Fruit fly (Drosophila melanogaster): ENCODE results near the gene CG33252.

- no peak for TF ChIP-seq Snoo (tag; optimal IDR thresholded peaks at IDR 0.05)
- TF ChIP-seq CG12605 (GFP tag; IDR thresholded peaks at IDR 0.05) = no peak
- TF ChIP-seq EcR (GFP tag; optimal IDR thresholded peaks at IDR 0.05) = no peak
- no peak for TF ChIP-seq D1 (tag; optimal IDR thresholded peaks at IDR 0.05)
- TF ChIP-seq Pif1A (GFP tag; optimal IDR thresholded peaks at IDR 0.05) = no peak
- no peak for TF ChIP-seq gl (tag; optimal IDR thresholded peaks at IDR 0.05)
- no peak for TF ChIP-seq CG32121 (GFP tag; IDR thresholded peaks at IDR 0.05)
- TF ChIP-seq CG8301 (tag; optimal IDR thresholded peaks at IDR 0.05) = no peak
Measured at dm6 chrX:16920682-16921286, 23.8 kb upstream of the CG33252 start.

All from whole organism, pupa.